Worm (Caenorhabditis elegans) whole organism, L2 larva: ENCODE results near the gene fbxb-21.
"Not testable (repeated sequence)": the region's sequence is repeated elsewhere in the genome, so short reads cannot be mapped to it uniquely, and the experiment has no call there.

Experiments used
- F13H6.1 ChIP-seq: sonication (generic microtip); optimal IDR thresholded peaks from 2 replicates; lab custom pipeline; 2016; ENCODE audit warnings: missing genetic modification characterization, missing compliant biosample characterization
- R02D3.7 ChIP-seq: fragments of 150-350 bp; optimal IDR thresholded peaks from 2 replicates; lab custom pipeline; 2014; ENCODE audit warnings: missing biosample characterization, missing genetic modification characterization
- Y55F3AM.14 ChIP-seq: fragments of 200-800 bp; sonication (Bioruptor generic); optimal IDR thresholded peaks from 2 replicates; lab custom pipeline; 2018; ENCODE audit warnings: mild to moderate bottlenecking, missing genetic modification characterization, missing compliant biosample characterization
- ZK546.5 ChIP-seq: sonication (generic microtip); optimal IDR thresholded peaks from 2 replicates; lab custom pipeline; 2017; ENCODE audit warnings: missing biosample characterization, missing genetic modification characterization
- aly-2 ChIP-seq: fragments of 150-350 bp; optimal IDR thresholded peaks from 2 replicates; lab custom pipeline; 2014; ENCODE audit warnings: missing biosample characterization, missing genetic modification characterization
- ama-1 ChIP-seq: fragments of 150-350 bp; optimal IDR thresholded peaks from 2 replicates; lab custom pipeline; 2018; ENCODE audit warnings: inconsistent platforms
- blmp-1 ChIP-seq: sonication (generic microtip); optimal IDR thresholded peaks from 2 replicates; lab custom pipeline; 2017; ENCODE audit warnings: missing genetic modification characterization, mild to moderate bottlenecking, missing compliant biosample characterization, antibody characterized with exemption, moderate library complexity; ENCODE audit not compliant: insufficient read depth
- ceh-16 ChIP-seq: fragments of 150-350 bp; optimal IDR thresholded peaks from 2 replicates; lab custom pipeline; 2014; ENCODE audit warnings: missing biosample characterization, missing genetic modification characterization
- ceh-82 ChIP-seq: fragments of 150-350 bp; optimal IDR thresholded peaks from 2 replicates; lab custom pipeline; 2014; ENCODE audit warnings: missing biosample characterization, missing genetic modification characterization
- crh-2 ChIP-seq: sonication (generic microtip); optimal IDR thresholded peaks from 2 replicates; lab custom pipeline; 2017; ENCODE audit warnings: missing biosample characterization, missing genetic modification characterization
- egl-27 ChIP-seq: sonication (generic microtip); optimal IDR thresholded peaks from 3 replicates; lab custom pipeline; 2017; ENCODE audit warnings: missing biosample characterization, missing genetic modification reagents, missing genetic modification characterization
- elt-1 ChIP-seq: fragments of 150-350 bp; optimal IDR thresholded peaks from 2 replicates; lab custom pipeline; 2014; ENCODE audit warnings: missing biosample characterization, missing genetic modification characterization
- elt-3 ChIP-seq: sonication (generic microtip); optimal IDR thresholded peaks from 2 replicates; lab custom pipeline; 2017; ENCODE audit warnings: missing biosample characterization, missing genetic modification characterization
- fos-1 ChIP-seq: fragments of 150-350 bp; optimal IDR thresholded peaks from 2 replicates; lab custom pipeline; 2014; ENCODE audit warnings: missing biosample characterization, missing genetic modification characterization
- gmeb-1 ChIP-seq: fragments of 150-350 bp; optimal IDR thresholded peaks from 2 replicates; lab custom pipeline; 2014; ENCODE audit warnings: missing biosample characterization, missing genetic modification characterization
- lin-13 ChIP-seq: fragments of 150-350 bp; optimal IDR thresholded peaks from 2 replicates; lab custom pipeline; 2014; ENCODE audit warnings: missing biosample characterization, missing genetic modification reagents, missing genetic modification characterization
- mab-5 ChIP-seq: fragments of 150-350 bp; optimal IDR thresholded peaks from 2 replicates; lab custom pipeline; 2014; ENCODE audit warnings: missing biosample characterization, missing genetic modification characterization
- mbf-1 ChIP-seq: sonication (generic microtip); optimal IDR thresholded peaks from 2 replicates; lab custom pipeline; 2017; ENCODE audit warnings: missing biosample characterization, missing genetic modification characterization
- mdl-1 ChIP-seq, 2 experiments: fragments of 150-350 bp in 1 of 2; sonication (generic microtip) in 1 of 2; optimal IDR thresholded peaks; 2 replicates each; lab custom pipeline; 2017; ENCODE audit warnings: missing biosample characterization in 2 of 2, missing genetic modification characterization in 2 of 2
- nhr-10 ChIP-seq: sonication (generic microtip); optimal IDR thresholded peaks from 2 replicates; lab custom pipeline; 2017; ENCODE audit warnings: missing biosample characterization, missing genetic modification characterization
- nhr-129 ChIP-seq: fragments of 150-350 bp; optimal IDR thresholded peaks from 2 replicates; lab custom pipeline; 2014; ENCODE audit warnings: missing biosample characterization, missing genetic modification characterization
- nhr-23 ChIP-seq: fragments of 150-350 bp; optimal IDR thresholded peaks from 2 replicates; lab custom pipeline; 2014; ENCODE audit warnings: missing biosample characterization, missing genetic modification reagents, missing genetic modification characterization
- nhr-237 ChIP-seq: fragments of 150-350 bp; optimal IDR thresholded peaks from 2 replicates; lab custom pipeline; 2014; ENCODE audit warnings: missing biosample characterization, missing genetic modification characterization
- nhr-25 ChIP-seq: fragments of 150-350 bp; sonication (generic microtip); optimal IDR thresholded peaks from 3 replicates; lab custom pipeline; 2014; ENCODE audit warnings: missing biosample characterization, missing genetic modification characterization
- nhr-77 ChIP-seq: fragments of 150-350 bp; optimal IDR thresholded peaks from 2 replicates; lab custom pipeline; 2014; ENCODE audit warnings: missing biosample characterization, missing genetic modification characterization
- sem-4 ChIP-seq: fragments of 150-350 bp; optimal IDR thresholded peaks from 2 replicates; lab custom pipeline; 2014; ENCODE audit warnings: missing biosample characterization, missing genetic modification reagents, missing genetic modification characterization
- skn-1 ChIP-seq: sonication (generic microtip); optimal IDR thresholded peaks from 2 replicates; lab custom pipeline; 2017; ENCODE audit warnings: missing biosample characterization, missing genetic modification characterization
- sma-3 ChIP-seq: sonication (generic microtip); optimal IDR thresholded peaks from 2 replicates; lab custom pipeline; 2016; ENCODE audit warnings: missing genetic modification reagents, missing genetic modification characterization, missing compliant biosample characterization
- snpc-4 ChIP-seq: fragments of 150-350 bp; optimal IDR thresholded peaks from 2 replicates; lab custom pipeline; 2014; ENCODE audit warnings: missing biosample characterization, missing genetic modification characterization
- unc-39 ChIP-seq: fragments of 150-350 bp; optimal IDR thresholded peaks from 2 replicates; lab custom pipeline; 2014; ENCODE audit warnings: missing biosample characterization, missing genetic modification characterization
- unc-62 ChIP-seq: fragments of 150-350 bp; optimal IDR thresholded peaks from 2 replicates; lab custom pipeline; 2014; ENCODE audit warnings: missing biosample characterization, missing genetic modification reagents, missing genetic modification characterization
- ztf-1 ChIP-seq: fragments of 200-800 bp; sonication (Bioruptor generic); conservative IDR thresholded peaks from 2 replicates; pipeline ENCODE4 v1.3.6; 2022; ENCODE audit warnings: missing genetic modification characterization, missing compliant biosample characterization
- ztf-4 ChIP-seq: fragments of 150-350 bp; optimal IDR thresholded peaks from 2 replicates; lab custom pipeline; 2014; ENCODE audit warnings: missing biosample characterization, missing genetic modification characterization

Gene fbxb-21

DNA sequence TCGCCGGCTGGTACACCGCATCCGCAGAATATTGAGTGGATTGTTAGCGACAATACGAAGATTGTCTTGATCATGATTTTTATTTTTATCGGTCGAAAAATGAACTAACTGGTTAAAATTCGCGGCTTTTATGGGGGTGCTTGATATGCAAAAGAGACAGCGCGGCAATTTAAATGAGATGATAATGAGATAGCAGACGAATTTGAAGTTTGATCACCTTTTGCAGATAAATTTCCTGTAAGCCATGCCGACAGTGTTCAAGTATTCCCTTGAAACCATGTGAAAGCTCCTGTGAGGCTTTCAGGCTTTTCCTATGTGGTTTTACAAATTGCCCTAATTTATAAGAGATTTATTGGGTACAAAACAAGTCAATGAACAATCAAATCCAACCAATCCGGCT lies 2.5 kb downstream of the fbxb-21 start, which contains the start of gene ZC204.17:
Gene ZC204.17, minus strand, starts transcription at position 101 of the 400 bp plus-strand sequence.
- no peak for TF ChIP-seq snpc-4 (tag; lab: Kevin White, UChicago)
- no peak for TF ChIP-seq mdl-1 (tag; optimal IDR thresholded peaks at IDR 0.05; lab: Kevin White, UChicago)
- TF ChIP-seq egl-27, result no peak
- TF ChIP-seq Y55F3AM.14 (GFP tag; lab: Kevin White, UChicago), result no peak
- no peak for TF ChIP-seq elt-3 (tag; lab: Kevin White, UChicago)
- no peak for TF ChIP-seq crh-2 (tag; lab: Kevin White, UChicago)
- TF ChIP-seq ama-1, result no peak
- no peak for TF ChIP-seq sem-4 (tag; lab: Kevin White, UChicago)
- no peak for TF ChIP-seq blmp-1 (tag; lab: Kevin White, UChicago)
- no peak for TF ChIP-seq R02D3.7 (tag; lab: Kevin White, UChicago)
- TF ChIP-seq mbf-1 (tag; lab: Kevin White, UChicago), result no peak
- no peak for TF ChIP-seq skn-1 (tag; lab: Kevin White, UChicago)
- no peak for TF ChIP-seq aly-2 (tag; lab: Kevin White, UChicago)
- TF ChIP-seq nhr-77 (tag; lab: Kevin White, UChicago), result no peak
- TF ChIP-seq elt-1 (tag; lab: Kevin White, UChicago), result no peak

ce11 chrII:1644777-1645348 lies 3.8 kb downstream of the fbxb-21 start, which contains the start of gene ZC204.6:
TSS of gene ZC204.6 (minus strand) at chrII:1644827.
- no peak for TF ChIP-seq nhr-129
- no peak for TF ChIP-seq elt-1 (tag; lab: Kevin White, UChicago)
- TF ChIP-seq fos-1 (tag; lab: Kevin White, UChicago), result no peak
- no peak for TF ChIP-seq blmp-1 (tag; lab: Kevin White, UChicago)

ce11 chrII:1640496-1640895 lies 8.2 kb downstream of the fbxb-21 start, which contains the start of gene srh-72:
TSS of gene srh-72 (minus strand) at chrII:1640596.
- TF ChIP-seq nhr-10 (tag; lab: Kevin White, UChicago) (no peak), ztf-1 (no peak), ztf-4 (tag; lab: Kevin White, UChicago) (no peak), elt-3 (tag; lab: Kevin White, UChicago) (no peak), mab-5 (tag; lab: Kevin White, UChicago) (no peak), unc-62 (GFP tag; lab: Kevin White, UChicago) (no peak), R02D3.7 (tag; lab: Kevin White, UChicago) (no peak), ceh-16 (tag; lab: Kevin White, UChicago) (no peak), F13H6.1 (tag; lab: Kevin White, UChicago) (no peak), nhr-25 (tag; lab: Kevin White, UChicago) (no peak), unc-39 (tag; lab: Kevin White, UChicago) (no peak), ceh-82 (no peak), nhr-23 (tag; lab: Kevin White, UChicago) (no peak), sem-4 (tag; lab: Kevin White, UChicago) (no peak), nhr-129 (no peak), sma-3 (GFP tag; lab: Kevin White, UChicago) (no peak), nhr-237 (tag; lab: Kevin White, UChicago) (no peak)

DNA sequence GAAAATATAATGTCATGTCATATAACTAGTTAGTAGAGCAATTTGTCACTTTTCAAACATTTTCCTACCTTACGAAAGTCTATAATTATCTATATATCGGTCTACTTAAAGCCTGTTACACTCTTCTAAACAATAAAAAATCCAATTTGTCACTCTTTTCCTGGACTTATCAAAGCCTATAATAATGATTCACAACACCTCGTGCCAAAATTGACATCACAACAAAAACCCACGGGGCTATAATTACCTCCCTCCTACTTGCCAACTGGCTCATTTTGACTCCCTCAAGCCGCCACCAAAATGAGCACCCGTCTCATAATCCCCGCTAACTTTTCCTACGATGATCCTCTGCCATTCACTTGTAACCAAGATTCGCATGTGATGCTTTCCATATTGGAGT lies 12.3 kb downstream of the fbxb-21 start, which contains the start of gene srg-20:
Gene srg-20, plus strand, starts transcription at position 301 of the 400 bp plus-strand sequence.
- TF ChIP-seq gmeb-1 (tag; lab: Kevin White, UChicago); lin-13 (GFP tag; lab: Kevin White, UChicago); ztf-1: not testable (repeated sequence)

DNA sequence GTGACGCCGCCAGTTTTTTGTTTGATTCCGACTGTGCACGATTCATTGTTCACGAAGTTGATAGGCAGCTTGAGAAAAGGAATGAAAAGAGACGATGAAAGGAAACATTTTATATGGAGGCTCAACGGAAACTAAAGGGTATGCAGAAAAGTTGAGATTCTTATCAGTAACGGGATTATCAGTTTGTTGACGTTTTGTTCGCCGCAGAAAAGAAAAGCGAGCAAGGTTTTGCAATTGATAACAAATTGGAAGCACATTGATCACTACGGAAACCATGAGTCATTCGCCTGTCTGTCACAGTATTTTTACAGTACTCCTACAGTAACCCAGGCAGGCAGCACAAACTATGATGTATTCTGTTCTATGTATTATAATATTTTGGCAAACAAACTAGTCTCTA lies 12.7 kb downstream of the fbxb-21 start:
- TF ChIP-seq fos-1 (tag; lab: Kevin White, UChicago), result peak; percentile 41
- TF ChIP-seq ZK546.5, result no peak

- not testable (repeated sequence) for TF ChIP-seq snpc-4, ztf-4, elt-3 (tag; lab: Kevin White, UChicago)
These were observed 15.2 kb downstream of the fbxb-21 start, which contains the start of gene C08E3.1 for ce11 chrII:1633490-1633889. TSS of gene C08E3.1 (plus strand) at chrII:1633790.
